Worm (Caenorhabditis elegans) whole organism, L4/young adult: Measurements from ENCODE around the gene ctns-1.

Experiments
- W03F9.2 ChIP-seq: fragments of 150-350 bp; optimal IDR thresholded peaks from 2 replicates; lab custom pipeline; 2014; ENCODE audit warnings: missing biosample characterization, missing genetic modification characterization
- dao-5 ChIP-seq: sonication (generic microtip); optimal IDR thresholded peaks from 2 replicates; lab custom pipeline; 2016; ENCODE audit warnings: missing genotype, missing genetic modification characterization, moderate library complexity, missing compliant biosample characterization
- him-1 ChIP-seq: sonication (generic microtip); optimal IDR thresholded peaks from 2 replicates; lab custom pipeline; 2016; ENCODE audit warnings: missing genotype, missing genetic modification reagents, missing genetic modification characterization, missing compliant biosample characterization

- TF ChIP-seq W03F9.2 (tag; lab: Kevin White, UChicago) (peak; percentile 70), him-1 (tag; lab: Kevin White, UChicago) (no peak), dao-5 (tag; lab: Kevin White, UChicago) (no peak)
These were observed 11.9 kb downstream of the ctns-1 start, which contains the start of gene ire-1 for ce11 chrII:8124867-8125266.
